Worm (Caenorhabditis elegans) whole organism, L1 larva: ENCODE data around the gene his-71.

Experiments used
- C04F5.9 ChIP-seq: sonication (generic microtip); optimal IDR thresholded peaks from 2 replicates; lab custom pipeline; 2016; ENCODE audit warnings: missing genetic modification characterization, missing compliant biosample characterization
- F16B12.6 ChIP-seq: fragments of 150-350 bp; optimal IDR thresholded peaks from 2 replicates; lab custom pipeline; 2014; ENCODE audit warnings: missing biosample characterization, missing genetic modification characterization
- aly-2 ChIP-seq: fragments of 150-350 bp; optimal IDR thresholded peaks from 2 replicates; lab custom pipeline; 2014; ENCODE audit warnings: missing biosample characterization, missing genetic modification characterization
- ama-1 ChIP-seq: fragments of 150-350 bp; optimal IDR thresholded peaks from 2 replicates; lab custom pipeline; 2014
- blmp-1 ChIP-seq: fragments of 150-350 bp; optimal IDR thresholded peaks from 2 replicates; lab custom pipeline; 2014; ENCODE audit warnings: missing biosample characterization, missing genetic modification characterization
- ceh-63 ChIP-seq: fragments of 200-800 bp; sonication (Bioruptor generic); optimal IDR thresholded peaks from 2 replicates; lab custom pipeline; 2018; ENCODE audit warnings: mild to moderate bottlenecking, missing genetic modification characterization, missing compliant biosample characterization
- ceh-8 ChIP-seq: fragments of 200-800 bp; sonication (Bioruptor generic); optimal IDR thresholded peaks from 2 replicates; lab custom pipeline; 2018; ENCODE audit warnings: mild to moderate bottlenecking, missing genetic modification characterization, moderate library complexity, missing compliant biosample characterization
- ceh-90 ChIP-seq: sonication (generic microtip); optimal IDR thresholded peaks from 2 replicates; lab custom pipeline; 2016; ENCODE audit warnings: missing genetic modification characterization, missing compliant biosample characterization
- dpl-1 ChIP-seq, 3 experiments: fragments of 150-350 bp in 2 of 3; sonication (generic microtip) in 1 of 3; optimal IDR thresholded peaks; 2 replicates each; lab custom pipeline; 2014 to 2017; ENCODE audit warnings: missing biosample characterization in 3 of 3, missing genetic modification characterization in 3 of 3, missing genetic modification reagents in 3 of 3
- efl-1 ChIP-seq, 4 experiments: fragments of 150-350 bp; optimal IDR thresholded peaks in 3 of 4; peaks in 1 of 4; 1 replicate in 1 of 4; 2 replicates in 3 of 4; lab custom pipeline; 2014; ENCODE audit warnings: missing biosample characterization in 2 of 4, missing genetic modification characterization in 2 of 4, missing genetic modification reagents in 2 of 4
- efl-3 ChIP-seq: fragments of 200-800 bp; sonication (Bioruptor generic); optimal IDR thresholded peaks from 2 replicates; lab custom pipeline; 2018; ENCODE audit warnings: mild to moderate bottlenecking, missing genetic modification characterization, missing compliant biosample characterization
- egl-13 ChIP-seq: sonication (generic microtip); optimal IDR thresholded peaks from 2 replicates; lab custom pipeline; 2016; ENCODE audit warnings: missing genotype, missing genetic modification reagents, missing genetic modification characterization, missing compliant biosample characterization
- egl-27 ChIP-seq, 2 experiments: fragments of 150-350 bp in 1 of 2; sonication (generic microtip); optimal IDR thresholded peaks; 3 replicates each; lab custom pipeline; 2017 to 2018; ENCODE audit warnings: missing biosample characterization in 2 of 2, missing genetic modification characterization in 2 of 2, missing genetic modification reagents in 2 of 2
- elt-3 ChIP-seq, 6 experiments: fragments of 150-350 bp in 1 of 6; sonication (generic microtip); optimal IDR thresholded peaks; 2 replicates each; lab custom pipeline; 2017 to 2018; ENCODE audit warnings: missing biosample characterization in 6 of 6, missing genetic modification characterization in 6 of 6, inconsistent platforms in 1 of 6
- ets-5 ChIP-seq: fragments of 200-800 bp; sonication (Bioruptor generic); IDR thresholded peaks from 2 replicates; pipeline ENCODE4 v1.3.6; 2022; ENCODE audit warnings: missing genetic modification characterization, missing compliant biosample characterization
- hpl-2 ChIP-seq: fragments of 150-350 bp; optimal IDR thresholded peaks from 2 replicates; lab custom pipeline; 2014; ENCODE audit warnings: missing biosample characterization, missing genetic modification reagents, missing genetic modification characterization
- isw-1 ChIP-seq: fragments of 200-800 bp; sonication (Bioruptor generic); IDR thresholded peaks from 2 replicates; pipeline ENCODE4 v1.3.6; 2022; ENCODE audit warnings: missing genetic modification characterization, missing compliant biosample characterization
- jun-1 ChIP-seq: fragments of 150-350 bp; optimal IDR thresholded peaks from 2 replicates; lab custom pipeline; 2014; ENCODE audit warnings: missing biosample characterization, missing genetic modification reagents, missing genetic modification characterization
- lin-14 ChIP-seq: fragments of 200-800 bp; sonication (Bioruptor generic); optimal IDR thresholded peaks from 2 replicates; lab custom pipeline; 2018; ENCODE audit warnings: mild to moderate bottlenecking, missing genetic modification characterization, moderate library complexity, missing compliant biosample characterization
- lsy-2 ChIP-seq, 2 experiments: fragments of 150-350 bp; optimal IDR thresholded peaks; 2 replicates each; lab custom pipeline; 2014; ENCODE audit warnings: missing biosample characterization in 2 of 2, missing genetic modification characterization in 2 of 2
- mab-9 ChIP-seq: fragments of 200-800 bp; sonication (Bioruptor generic); IDR thresholded peaks from 2 replicates; pipeline ENCODE4 v1.3.6; 2022; ENCODE audit warnings: missing genetic modification reagents, missing genetic modification characterization, missing compliant biosample characterization
- mef-2 ChIP-seq: fragments of 150-350 bp; optimal IDR thresholded peaks from 2 replicates; lab custom pipeline; 2014; ENCODE audit warnings: missing biosample characterization, missing genetic modification characterization
- mep-1 ChIP-seq: fragments of 150-350 bp; optimal IDR thresholded peaks from 2 replicates; lab custom pipeline; 2014; ENCODE audit warnings: missing biosample characterization, missing genetic modification characterization
- nhr-20 ChIP-seq: sonication (generic microtip); optimal IDR thresholded peaks from 2 replicates; lab custom pipeline; 2016; ENCODE audit warnings: mild to moderate bottlenecking, missing genetic modification characterization, missing compliant biosample characterization
- nhr-71 ChIP-seq: sonication (generic microtip); optimal IDR thresholded peaks from 2 replicates; lab custom pipeline; 2016; ENCODE audit warnings: mild to moderate bottlenecking, missing genetic modification characterization, moderate library complexity, missing compliant biosample characterization
- nhr-76 ChIP-seq: sonication (generic microtip); optimal IDR thresholded peaks from 2 replicates; lab custom pipeline; 2017; ENCODE audit warnings: missing biosample characterization, missing genetic modification characterization
- nhr-85 ChIP-seq: sonication (generic microtip); peaks from one replicate; lab custom pipeline; 2016; ENCODE audit warnings: missing genetic modification characterization, inconsistent platforms, missing compliant biosample characterization
- pag-3 ChIP-seq: sonication (generic microtip); optimal IDR thresholded peaks from 2 replicates; lab custom pipeline; 2017; ENCODE audit warnings: missing genetic modification characterization, mild to moderate bottlenecking, missing compliant biosample characterization, antibody characterized with exemption, borderline replicate concordance; ENCODE audit not compliant: insufficient read depth
- rnt-1 ChIP-seq: sonication (generic microtip); optimal IDR thresholded peaks from 2 replicates; lab custom pipeline; 2016; ENCODE audit warnings: mild to moderate bottlenecking, missing genetic modification characterization, moderate library complexity, missing compliant biosample characterization
- snu-23 ChIP-seq: sonication (generic microtip); optimal IDR thresholded peaks from 2 replicates; lab custom pipeline; 2016; ENCODE audit warnings: missing genetic modification characterization, missing compliant biosample characterization
- swsn-7 ChIP-seq: sonication (generic microtip); optimal IDR thresholded peaks from 2 replicates; lab custom pipeline; 2016; ENCODE audit warnings: missing genetic modification characterization, missing compliant biosample characterization
- tbx-2 ChIP-seq: sonication (generic microtip); optimal IDR thresholded peaks from 2 replicates; lab custom pipeline; 2016; ENCODE audit warnings: missing genetic modification characterization, missing compliant biosample characterization
- unc-130 ChIP-seq: fragments of 150-350 bp; optimal IDR thresholded peaks from 2 replicates; lab custom pipeline; 2017; ENCODE audit warnings: missing biosample characterization, missing genetic modification characterization, inconsistent platforms
- unc-62 ChIP-seq: fragments of 150-350 bp; optimal IDR thresholded peaks from 2 replicates; lab custom pipeline; 2014; ENCODE audit warnings: missing biosample characterization, missing genetic modification reagents, missing genetic modification characterization
- unc-86 ChIP-seq: sonication (generic microtip); optimal IDR thresholded peaks from 2 replicates; lab custom pipeline; 2016; ENCODE audit warnings: missing genetic modification characterization, missing compliant biosample characterization
- unc-98 ChIP-seq: fragments of 200-800 bp; sonication (Bioruptor generic); IDR thresholded peaks from 2 replicates; pipeline ENCODE4 v1.3.6; 2022; ENCODE audit warnings: missing genetic modification characterization, missing compliant biosample characterization
- vab-15 ChIP-seq: sonication (generic microtip); optimal IDR thresholded peaks from 2 replicates; lab custom pipeline; 2017; ENCODE audit warnings: missing genotype, mild to moderate bottlenecking, missing genetic modification characterization, missing compliant biosample characterization
- xbp-1 ChIP-seq: sonication (generic microtip); optimal IDR thresholded peaks from 2 replicates; lab custom pipeline; 2016; ENCODE audit warnings: missing genetic modification characterization, missing compliant biosample characterization
- zag-1 ChIP-seq: fragments of 150-350 bp; optimal IDR thresholded peaks from 2 replicates; lab custom pipeline; 2014; ENCODE audit warnings: missing biosample characterization, missing genetic modification characterization
- ztf-4 ChIP-seq: fragments of 150-350 bp; optimal IDR thresholded peaks from 2 replicates; lab custom pipeline; 2014; ENCODE audit warnings: missing biosample characterization, missing genetic modification characterization

his-71 gene

DNA sequence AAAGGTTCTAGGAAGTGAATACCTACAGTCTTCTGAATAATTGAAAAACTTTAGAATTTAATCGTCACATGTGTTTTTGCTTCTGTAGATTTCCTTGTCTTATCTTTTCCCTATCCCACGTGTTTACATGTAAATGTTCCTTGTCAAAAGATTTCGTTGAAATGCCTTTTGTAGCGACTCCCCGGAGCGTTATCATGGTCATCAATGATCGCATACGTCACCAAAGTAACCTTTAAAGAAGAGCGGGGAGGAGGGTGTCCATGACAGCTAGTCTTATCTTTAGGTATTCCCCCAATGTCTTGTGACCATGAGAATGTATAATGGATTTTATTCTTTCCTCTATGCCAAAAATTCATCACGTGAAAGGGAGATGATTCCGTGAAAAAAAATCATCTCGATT, 5.0 kb upstream of the his-71 start (continued):
- TF ChIP-seq mab-9 = no peak
- TF ChIP-seq pag-3 = no peak
- TF ChIP-seq mep-1 (tag; lab: Kevin White, UChicago) = peak; percentile 63
- TF ChIP-seq ets-5 (GFP tag; lab: Robert Waterston, UW) = no peak
- TF ChIP-seq xbp-1 (tag; lab: Kevin White, UChicago) = peak; percentile 52
- no peak for TF ChIP-seq zag-1 (tag; lab: Kevin White, UChicago)
- TF ChIP-seq ama-1 = no peak
- peak; percentile 25 to 61 for TF ChIP-seq lsy-2 (tag; optimal IDR thresholded peaks at IDR 0.05; lab: Kevin White, UChicago)
- TF ChIP-seq C04F5.9 = no peak
- TF ChIP-seq nhr-71 (tag; lab: Kevin White, UChicago) = peak; percentile 95
- TF ChIP-seq rnt-1 = no peak
- no peak for TF ChIP-seq egl-13 (tag; lab: Kevin White, UChicago)
- peak; percentile 99 for TF ChIP-seq nhr-85 (tag; lab: Kevin White, UChicago)
- TF ChIP-seq unc-130 = peak; percentile 62
- TF ChIP-seq isw-1 (GFP tag; lab: Robert Waterston, UW) = no peak
- no peak for TF ChIP-seq hpl-2 (GFP tag; lab: Kevin White, UChicago)
- TF ChIP-seq mef-2 (tag; lab: Kevin White, UChicago) = no peak
- TF ChIP-seq ceh-8 (GFP tag; lab: Kevin White, UChicago) = no peak
- TF ChIP-seq swsn-7 (tag; lab: Kevin White, UChicago) = peak; percentile 21
- no peak for TF ChIP-seq jun-1 (tag; lab: Kevin White, UChicago)
- no peak for TF ChIP-seq unc-98 (GFP tag; lab: Robert Waterston, UW)
- no peak for TF ChIP-seq ceh-90 (tag; lab: Kevin White, UChicago)
- no peak for TF ChIP-seq vab-15 (tag; lab: Kevin White, UChicago)
- no peak for TF ChIP-seq nhr-76 (tag; lab: Kevin White, UChicago)
- TF ChIP-seq blmp-1 (tag; lab: Kevin White, UChicago) = peak; percentile 72
- no peak for TF ChIP-seq unc-62 (GFP tag; lab: Kevin White, UChicago)
- no peak for TF ChIP-seq ceh-63 (GFP tag; lab: Kevin White, UChicago)
- no peak for TF ChIP-seq ztf-4
- TF ChIP-seq unc-86 = no peak
- no peak for TF ChIP-seq efl-3 (GFP tag; lab: Kevin White, UChicago)
- no peak for TF ChIP-seq egl-27 (tag; optimal IDR thresholded peaks at IDR 0.05; lab: Kevin White, UChicago)
- TF ChIP-seq aly-2 (tag; lab: Kevin White, UChicago) = no peak

DNA sequence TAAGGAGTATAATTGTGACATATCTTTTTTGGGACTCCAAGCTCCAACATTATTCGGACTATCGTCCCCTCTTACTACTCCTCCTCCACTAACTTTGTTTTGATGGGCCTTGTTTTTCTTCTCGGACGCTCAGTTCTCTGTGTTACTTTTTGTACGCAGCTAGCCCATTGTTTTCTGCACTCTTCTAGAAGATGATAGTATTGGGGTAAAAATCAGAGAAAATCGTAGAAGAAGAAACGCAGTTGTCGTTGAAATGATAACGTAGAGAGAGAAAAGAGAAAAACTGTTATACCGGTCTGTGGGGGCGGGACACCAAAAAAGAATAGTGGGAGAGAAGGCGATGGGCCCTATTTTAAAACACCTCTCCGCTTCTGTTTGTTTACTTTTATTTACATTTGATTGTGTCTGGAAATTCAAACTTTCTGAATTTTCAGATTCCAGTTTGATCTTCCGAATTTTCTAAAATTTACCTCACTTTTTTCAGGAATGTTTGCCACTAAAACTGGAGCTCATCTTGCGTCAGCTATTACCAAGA, 3.7 kb upstream of the his-71 start, which contains the start of gene F45E1.4:
F45E1.4 (plus strand) TSS at position 485 of the 535 bp plus-strand sequence.
- TF ChIP-seq unc-98 (GFP tag; lab: Robert Waterston, UW) (no peak), tbx-2 (tag; lab: Kevin White, UChicago) (peak; percentile 11), nhr-20 (tag; lab: Kevin White, UChicago) (peak; percentile 52), snu-23 (GFP tag; lab: Kevin White, UChicago) (peak; percentile 38), F16B12.6 (no peak), nhr-71 (tag; lab: Kevin White, UChicago) (peak; percentile 21), lin-14 (peak; percentile 34), nhr-85 (tag; lab: Kevin White, UChicago) (peak; percentile 82), dpl-1 (GFP tag; optimal IDR thresholded peaks at IDR 0.05; lab: Kevin White, UChicago) (no peak), blmp-1 (tag; lab: Kevin White, UChicago) (peak; percentile 61), mep-1 (tag; lab: Kevin White, UChicago) (peak; percentile 1), elt-3 (tag; optimal IDR thresholded peaks at IDR 0.05; lab: Kevin White, UChicago) (peak in 2 of 6 experiments; percentile 42 to 67), efl-1 (optimal IDR thresholded peaks at IDR 0.05; lab: Kevin White, UChicago) (no peak), efl-1 (GFP tag; optimal IDR thresholded peaks at IDR 0.05 in 1 of 2; lab: Kevin White, UChicago) (peak in 1 of 2 experiments; percentile 92)
